Worm (Caenorhabditis elegans): Measurements from ENCODE around the gene T26A8.4.
A peak's percentile ranks its signal among the peaks of the same experiment; 100 is the strongest.

The T26A8.4 gene

DNA sequence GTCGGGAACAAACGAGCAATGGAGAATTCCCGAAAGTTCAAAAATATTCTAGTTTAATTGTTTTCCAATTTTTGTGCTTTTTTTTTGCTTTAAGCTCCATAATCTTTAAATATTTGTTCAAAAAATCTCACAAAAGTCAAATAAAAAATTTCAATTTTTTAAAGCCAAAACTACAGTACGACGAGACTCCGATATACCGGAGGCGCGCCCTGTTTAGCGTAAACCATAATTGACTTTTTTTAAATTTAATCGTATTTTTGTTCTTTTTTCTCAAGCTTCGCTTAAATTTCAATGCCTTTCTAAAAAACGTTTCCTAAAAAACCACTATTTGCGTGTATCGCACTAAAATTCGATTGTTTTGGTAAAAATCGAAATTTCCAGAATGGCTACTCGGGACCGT is 24.2 kb upstream of the T26A8.4 start, which contains the start of gene syx-4:
TSS of gene syx-4 (plus strand) at position 382 of the 400 bp plus-strand sequence.
- TF ChIP-seq nhr-90 (tag; optimal IDR thresholded peaks at IDR 0.05; ENCODE audit: poor library complexity) (no peak), egl-13 (tag; optimal IDR thresholded peaks at IDR 0.05) (no peak), ztf-11 (tag; optimal IDR thresholded peaks at IDR 0.05) (no peak), skn-1 (tag; optimal IDR thresholded peaks at IDR 0.05) (no peak), mef-2 (tag; optimal IDR thresholded peaks at IDR 0.05) (no peak), lin-35 (GFP tag; optimal IDR thresholded peaks at IDR 0.05) (no peak)

DNA sequence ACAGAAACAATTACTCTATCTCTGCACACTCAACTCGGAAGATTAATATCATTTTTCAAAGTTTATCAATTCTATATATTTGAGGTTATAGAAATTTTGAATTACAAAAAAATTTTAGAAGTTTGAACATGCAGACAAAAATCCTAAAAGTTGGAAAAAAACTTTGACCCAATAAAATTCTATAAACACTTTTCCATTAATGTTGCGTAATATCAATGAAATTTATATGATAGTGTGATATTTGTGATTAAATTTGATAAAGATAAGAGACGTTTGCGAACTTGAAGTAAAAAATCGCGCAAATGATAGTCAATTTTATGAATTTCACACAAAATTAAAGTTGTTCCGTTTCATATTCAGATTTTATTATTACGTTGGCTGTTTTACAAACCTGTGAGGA is 21.4 kb upstream of the T26A8.4 start:
- peak; percentile 46 for TF ChIP-seq elt-2 (tag; optimal IDR thresholded peaks at IDR 0.05)
- peak; percentile 28 for TF ChIP-seq tlp-1 (tag; optimal IDR thresholded peaks at IDR 0.05)
- TF ChIP-seq hlh-4 (tag; optimal IDR thresholded peaks at IDR 0.05), result no peak

DNA sequence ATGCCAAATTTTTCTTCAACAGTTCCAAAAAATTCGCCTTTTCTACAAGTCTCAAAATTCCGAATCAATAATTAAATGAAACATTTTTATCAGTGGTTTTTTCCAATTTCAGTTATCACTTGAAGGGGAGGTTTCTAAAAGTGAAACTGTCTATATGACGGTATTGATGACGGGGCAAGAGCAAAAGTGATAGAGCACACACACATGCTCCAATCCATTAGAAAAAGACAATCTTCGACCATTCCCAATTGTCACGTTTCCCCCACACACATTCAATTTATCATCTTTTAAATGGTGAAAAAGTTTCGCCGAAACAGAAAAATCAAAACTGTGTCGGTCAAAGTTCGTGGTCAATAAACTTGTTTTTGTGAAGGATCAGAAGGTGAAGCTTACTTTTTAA is 20.5 kb upstream of the T26A8.4 start:
- TF ChIP-seq unc-86 (tag; optimal IDR thresholded peaks at IDR 0.05), result no peak
- TF ChIP-seq pqm-1 (tag; optimal IDR thresholded peaks at IDR 0.05), result peak; percentile 52
- TF ChIP-seq Y116A8C.19 (tag; optimal IDR thresholded peaks at IDR 0.05; ENCODE audit: borderline replicate concordance), result no peak
- peak in 1 of 2 experiments; percentile 2 for TF ChIP-seq lin-35 (GFP tag; optimal IDR thresholded peaks at IDR 0.05)
- TF ChIP-seq efl-1 (optimal IDR thresholded peaks at IDR 0.05), result no peak
- TF ChIP-seq efl-1 (GFP tag; optimal IDR thresholded peaks at IDR 0.05 in 1 of 2), result no peak
- TF ChIP-seq tbx-2 (tag; optimal IDR thresholded peaks at IDR 0.05), result no peak
- no peak for TF ChIP-seq dpl-1 (GFP tag; optimal IDR thresholded peaks at IDR 0.05)
- TF ChIP-seq grh-1 (GFP tag; IDR thresholded peaks at IDR 0.05), result no peak
- TF ChIP-seq aly-2 (tag; optimal IDR thresholded peaks at IDR 0.05), result no peak
- TF ChIP-seq nhr-90 (tag; optimal IDR thresholded peaks at IDR 0.05; ENCODE audit: poor library complexity), result no peak
- no peak for TF ChIP-seq nhr-237 (tag; optimal IDR thresholded peaks at IDR 0.05)
- TF ChIP-seq nhr-84 (tag; optimal IDR thresholded peaks at IDR 0.05), result no peak
- no peak for TF ChIP-seq mep-1 (tag; optimal IDR thresholded peaks at IDR 0.05)
- TF ChIP-seq nhr-71 (tag; optimal IDR thresholded peaks at IDR 0.05), result peak; percentile 6
- TF ChIP-seq lin-39 (tag; optimal IDR thresholded peaks at IDR 0.05), result no peak
- no peak for TF ChIP-seq fkh-10 (GFP tag; optimal IDR thresholded peaks at IDR 0.05)
- no peak for TF ChIP-seq elt-3 (tag; optimal IDR thresholded peaks at IDR 0.05)
- TF ChIP-seq hlh-17 (GFP tag; optimal IDR thresholded peaks at IDR 0.05; ENCODE audit: borderline replicate concordance), result no peak
- no peak for TF ChIP-seq unc-98 (GFP tag; IDR thresholded peaks at IDR 0.05)
- TF ChIP-seq blmp-1 (tag; optimal IDR thresholded peaks at IDR 0.05), result no peak
- no peak for TF ChIP-seq ceh-63 (GFP tag; optimal IDR thresholded peaks at IDR 0.05)
- no peak for TF ChIP-seq nhr-47 (tag; optimal IDR thresholded peaks at IDR 0.05)
- TF ChIP-seq elt-2 (tag; optimal IDR thresholded peaks at IDR 0.05), result peak; percentile 96

DNA sequence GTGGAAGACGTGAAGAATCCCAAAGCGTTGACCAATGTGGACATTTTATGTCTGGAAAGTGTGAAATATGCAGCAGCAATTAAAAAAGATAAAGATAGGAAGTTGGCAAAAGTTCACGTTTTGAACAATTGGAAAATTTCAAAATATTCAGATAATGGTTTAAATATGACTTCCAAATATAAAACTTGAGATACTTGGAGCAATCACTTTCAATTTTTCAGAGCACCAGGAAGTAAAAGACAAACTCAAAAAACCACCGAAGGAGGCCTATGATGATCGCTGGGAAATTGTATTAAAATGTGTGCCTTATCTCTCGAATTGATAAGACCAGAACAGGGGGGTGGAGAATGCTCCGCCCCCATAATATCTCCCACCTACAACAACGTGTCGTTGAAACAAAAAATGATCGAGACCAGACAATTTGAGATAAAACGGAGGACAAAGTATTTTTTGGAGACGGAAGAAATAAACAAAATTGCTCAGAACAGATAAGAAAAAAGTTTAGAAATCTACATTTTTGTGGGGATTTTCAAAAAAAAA is 19.1 kb upstream of the T26A8.4 start, which contains the start of gene eppl-1:
TSS of gene eppl-1 (minus strand) at position 51 of the 540 bp plus-strand sequence.
- TF ChIP-seq mab-9 (GFP tag; IDR thresholded peaks at IDR 0.05) (no peak), isw-1 (GFP tag; IDR thresholded peaks at IDR 0.05) (no peak), elt-2 (tag; optimal IDR thresholded peaks at IDR 0.05) (peak; percentile 92), lin-14 (GFP tag; optimal IDR thresholded peaks at IDR 0.05) (peak; percentile 56), nhr-12 (tag; optimal IDR thresholded peaks at IDR 0.05) (no peak), rnt-1 (tag; optimal IDR thresholded peaks at IDR 0.05) (no peak), efl-1 (optimal IDR thresholded peaks at IDR 0.05) (no peak), efl-1 (GFP tag; optimal IDR thresholded peaks at IDR 0.05 in 1 of 2) (peak in 1 of 2 experiments; percentile 13), elt-3 (tag; optimal IDR thresholded peaks at IDR 0.05) (peak in 2 of 6 experiments; percentile 85), ceh-63 (GFP tag; optimal IDR thresholded peaks at IDR 0.05) (no peak), blmp-1 (tag; optimal IDR thresholded peaks at IDR 0.05) (peak; percentile 7), nhr-71 (tag; optimal IDR thresholded peaks at IDR 0.05) (peak; percentile 9), sptf-1 (tag; optimal IDR thresholded peaks at IDR 0.05) (no peak), tbx-2 (tag; optimal IDR thresholded peaks at IDR 0.05) (peak; percentile 0), ceh-8 (GFP tag; optimal IDR thresholded peaks at IDR 0.05) (no peak), sox-4 (tag; optimal IDR thresholded peaks at IDR 0.05) (no peak), vab-15 (tag; optimal IDR thresholded peaks at IDR 0.05) (no peak)

Data from whole organism, L1 larva.